Fruit fly (Drosophila melanogaster): ENCODE measurements around the gene TP53INP.

TP53INP gene

DNA sequence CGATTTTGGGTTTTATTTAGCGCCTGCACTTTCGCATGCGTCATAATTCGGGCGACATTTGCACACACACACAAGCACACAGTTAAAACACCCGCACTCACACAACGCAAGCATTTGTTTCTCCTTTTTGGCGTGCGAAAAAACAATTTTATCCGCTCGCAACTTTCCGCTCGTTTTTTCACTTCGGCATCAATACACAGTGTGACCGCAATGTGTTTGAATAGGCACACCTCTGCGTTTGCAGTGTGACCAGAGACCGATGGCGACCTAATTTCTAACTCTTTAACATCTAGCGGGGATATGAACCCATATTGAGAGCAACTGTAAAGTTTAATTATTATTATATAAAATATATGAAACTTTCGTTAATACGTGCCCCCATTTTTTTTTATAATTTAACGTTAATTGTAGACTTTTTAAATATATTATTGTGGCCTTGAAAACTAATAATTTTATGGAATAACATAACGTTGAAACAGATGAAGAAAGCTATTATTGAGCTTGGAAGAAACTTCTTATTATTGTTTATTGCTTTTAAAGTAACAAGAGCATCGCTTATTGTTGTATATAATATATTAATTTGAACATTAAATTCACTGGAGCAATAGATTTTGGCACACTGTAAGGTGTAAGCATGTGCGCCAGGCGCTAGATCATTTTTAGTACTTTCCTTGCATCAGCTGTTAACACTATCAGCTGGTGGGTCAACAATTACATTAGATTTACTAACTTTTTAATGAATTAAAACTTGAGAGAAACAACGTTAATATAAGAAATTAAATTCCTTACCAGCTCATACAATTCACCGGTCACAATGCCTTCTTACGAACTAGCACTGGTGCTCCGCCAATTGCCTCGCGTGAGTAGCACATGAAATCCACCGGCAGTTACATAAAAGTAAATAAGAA, 42.6 kb upstream of the TP53INP start, which contains the start of the genes Cip4 and mRpS6 (continued):
- TF ChIP-seq Rfx (GFP tag; IDR thresholded peaks at IDR 0.05) (peak; percentile 83), CG3281 (GFP tag; optimal IDR thresholded peaks at IDR 0.05) (peak; percentile 6), Trl (optimal IDR thresholded peaks at IDR 0.05) (no peak), Trl (GFP tag; optimal IDR thresholded peaks at IDR 0.05) (peak; percentile 46), CrebB (tag; optimal IDR thresholded peaks at IDR 0.05) (no peak), rib (GFP tag; IDR thresholded peaks at IDR 0.05) (peak; percentile 53), CG10366 (GFP tag; IDR thresholded peaks at IDR 0.05) (peak; percentile 90), schlank (tag; optimal IDR thresholded peaks at IDR 0.05) (no peak), sima (GFP tag; optimal IDR thresholded peaks at IDR 0.05) (no peak), Dll (GFP tag; IDR thresholded peaks at IDR 0.05; ENCODE audit: partially characterized antibody) (peak; percentile 65), pnt (GFP tag; optimal IDR thresholded peaks at IDR 0.05) (no peak), klu (GFP tag; IDR thresholded peaks at IDR 0.05) (peak; percentile 59; the same call in 1 of the 2 replicates), ash1 (GFP tag; optimal IDR thresholded peaks at IDR 0.05) (peak; percentile 3), Lpt (GFP tag; optimal IDR thresholded peaks at IDR 0.05) (no peak), Kr (GFP tag; optimal IDR thresholded peaks at IDR 0.05) (peak; percentile 89), CG16813 (GFP tag; IDR thresholded peaks at IDR 0.05; ENCODE audit: partially characterized antibody) (no peak), shn (GFP tag; optimal IDR thresholded peaks at IDR 0.05) (peak; percentile 18), peb (GFP tag; IDR thresholded peaks at IDR 0.05) (peak; percentile 63; the same call in 1 of the 2 replicates), Deaf1 (tag; optimal IDR thresholded peaks at IDR 0.05) (peak; percentile 71), scrt (GFP tag; optimal IDR thresholded peaks at IDR 0.05) (no peak), CG10462 (GFP tag; optimal IDR thresholded peaks at IDR 0.05) (peak; percentile 76), Aef1 (GFP tag; IDR thresholded peaks at IDR 0.05) (peak; percentile 54; the same call in 2 of the 3 replicates), Gug (GFP tag; IDR thresholded peaks at IDR 0.05) (peak; percentile 40; the same call in 2 of the 4 replicates), sens-2 (GFP tag; IDR thresholded peaks at IDR 0.05) (peak; percentile 84), CG2678 (tag; optimal IDR thresholded peaks at IDR 0.05) (peak; percentile 86), dm (GFP tag; optimal IDR thresholded peaks at IDR 0.05) (peak; percentile 28), CG10274 (GFP tag; optimal IDR thresholded peaks at IDR 0.05) (no peak), kah (GFP tag; optimal IDR thresholded peaks at IDR 0.05) (no peak), CG9932 (GFP tag; IDR thresholded peaks at IDR 0.05) (peak; percentile 95), TFAM (GFP tag; optimal IDR thresholded peaks at IDR 0.05) (no peak), CG33213 (GFP tag; optimal IDR thresholded peaks at IDR 0.05) (peak; percentile 23), CG11093 (GFP tag; IDR thresholded peaks at IDR 0.05) (no peak), Drgx (GFP tag; IDR thresholded peaks at IDR 0.05) (peak; percentile 65), CG32532 (GFP tag; IDR thresholded peaks at IDR 0.05) (peak; percentile 84), zf30C (GFP tag; optimal IDR thresholded peaks at IDR 0.05) (no peak), CG12071 (GFP tag; optimal IDR thresholded peaks at IDR 0.05) (no peak), CG18011 (GFP tag; optimal IDR thresholded peaks at IDR 0.05) (peak; percentile 52), CG11560 (tag; IDR thresholded peaks at IDR 0.05) (0 out of 3 replicates have a peak, but pooled peaks have one; percentile 42), prd (optimal IDR thresholded peaks at IDR 0.05) (no peak), prd (GFP tag; IDR thresholded peaks at IDR 0.05) (peak; percentile 76), toy (GFP tag; IDR thresholded peaks at IDR 0.05) (no peak), Neu2 (GFP tag; optimal IDR thresholded peaks at IDR 0.05; ENCODE audit: borderline replicate concordance) (no peak), ind (GFP tag; optimal IDR thresholded peaks at IDR 0.05) (no peak), Ada2b (GFP tag; IDR thresholded peaks at IDR 0.05) (peak; percentile 47), tap (tag; optimal IDR thresholded peaks at IDR 0.05) (peak; percentile 71), CG15514 (GFP tag; optimal IDR thresholded peaks at IDR 0.05) (peak; percentile 39), jumu (GFP tag; optimal IDR thresholded peaks at IDR 0.05) (no peak), trem (tag; optimal IDR thresholded peaks at IDR 0.05) (peak; percentile 51), eyg (GFP tag; optimal IDR thresholded peaks at IDR 0.05) (no peak), CG7987 (GFP tag; optimal IDR thresholded peaks at IDR 0.05) (peak; percentile 53)
